Worm (Caenorhabditis elegans) whole organism, young adult: Measurements from ENCODE around the gene F59A6.2.
A peak's percentile ranks its signal among the peaks of the same experiment; 100 is the strongest.

Experiments
- C17E4.6 ChIP-seq: fragments of 200-800 bp; sonication (Bioruptor generic); IDR thresholded peaks from 2 replicates; pipeline ENCODE4 v1.3.6; 2022; ENCODE audit warnings: missing genetic modification reagents, missing genetic modification characterization, missing compliant biosample characterization
- F10E7.11 ChIP-seq: sonication (generic microtip); optimal IDR thresholded peaks from 2 replicates; lab custom pipeline; 2017; ENCODE audit warnings: mild to moderate bottlenecking, missing genetic modification characterization, moderate library complexity, missing compliant biosample characterization
- F22D6.2 ChIP-seq: sonication (generic microtip); optimal IDR thresholded peaks from 2 replicates; lab custom pipeline; 2016; ENCODE audit warnings: mild to moderate bottlenecking, missing genetic modification characterization, missing compliant biosample characterization
- F23B12.7 ChIP-seq: sonication (generic microtip); optimal IDR thresholded peaks from 2 replicates; lab custom pipeline; 2017; ENCODE audit warnings: missing genetic modification characterization, mild to moderate bottlenecking, missing compliant biosample characterization, antibody characterized with exemption, moderate library complexity; ENCODE audit not compliant: insufficient read depth
- F52B5.7 ChIP-seq: sonication (generic microtip); optimal IDR thresholded peaks from 2 replicates; lab custom pipeline; 2016; ENCODE audit warnings: mild to moderate bottlenecking, missing genetic modification characterization, missing compliant biosample characterization
- F55B11.4 ChIP-seq: sonication (generic microtip); optimal IDR thresholded peaks from 2 replicates; lab custom pipeline; 2016; ENCODE audit warnings: missing compliant biosample characterization, missing genetic modification characterization, borderline replicate concordance; ENCODE audit not compliant: insufficient read depth
- F57A8.1 ChIP-seq: fragments of 200-800 bp; sonication (Bioruptor generic); optimal IDR thresholded peaks from 2 replicates; lab custom pipeline; 2018; ENCODE audit warnings: mild to moderate bottlenecking, missing genetic modification characterization, moderate library complexity, missing compliant biosample characterization
- Y56A3A.18 ChIP-seq: fragments of 200-800 bp; sonication (Bioruptor generic); IDR thresholded peaks from 2 replicates; pipeline ENCODE4 v1.3.6; 2022; ENCODE audit warnings: missing genetic modification reagents, missing genetic modification characterization, missing compliant biosample characterization
- Y95B8A.8 ChIP-seq: fragments of 200-800 bp; sonication (Bioruptor generic); IDR thresholded peaks from 2 replicates; pipeline ENCODE4 v1.3.6; 2022; ENCODE audit warnings: missing genetic modification reagents, missing genetic modification characterization, missing compliant biosample characterization
- akir-1 ChIP-seq: fragments of 200-800 bp; sonication (Bioruptor generic); optimal IDR thresholded peaks from 2 replicates; lab custom pipeline; 2018; ENCODE audit warnings: mild to moderate bottlenecking, missing genetic modification characterization, moderate library complexity, missing compliant biosample characterization
- aptf-3 ChIP-seq: fragments of 200-800 bp; sonication (Bioruptor generic); IDR thresholded peaks from 2 replicates; pipeline ENCODE4 v1.3.6; 2022; ENCODE audit warnings: missing genetic modification characterization, missing compliant biosample characterization
- athp-1 ChIP-seq: sonication (generic microtip); optimal IDR thresholded peaks from 2 replicates; lab custom pipeline; 2017; ENCODE audit warnings: mild to moderate bottlenecking, missing genetic modification characterization, missing compliant biosample characterization
- attf-5 ChIP-seq: fragments of 200-800 bp; sonication (Bioruptor generic); optimal IDR thresholded peaks from 2 replicates; lab custom pipeline; 2018; ENCODE audit warnings: mild to moderate bottlenecking, missing genetic modification characterization, missing compliant biosample characterization
- cebp-1 ChIP-seq, 2 experiments: fragments of 200-800 bp in 1 of 2; sonication (Bioruptor generic) in 1 of 2; sonication (generic microtip) in 1 of 2; IDR thresholded peaks in 1 of 2; optimal IDR thresholded peaks in 1 of 2; 2 replicates each; pipeline versions ENCODE4 v1.3.6 to Lab custom; 2017 to 2022; ENCODE audit warnings: missing compliant biosample characterization in 2 of 2, missing genetic modification characterization in 2 of 2, mild to moderate bottlenecking in 1 of 2, missing genetic modification reagents in 1 of 2, moderate library complexity in 1 of 2
- cebp-2 ChIP-seq: fragments of 200-800 bp; sonication (Bioruptor generic); IDR thresholded peaks from 2 replicates; pipeline ENCODE4 v1.3.6; 2022; ENCODE audit warnings: missing genetic modification characterization, missing compliant biosample characterization
- ceh-27 ChIP-seq: fragments of 200-800 bp; sonication (Bioruptor generic); optimal IDR thresholded peaks from 2 replicates; lab custom pipeline; 2018; ENCODE audit warnings: mild to moderate bottlenecking, missing genetic modification characterization, moderate library complexity, missing compliant biosample characterization
- ceh-58 ChIP-seq: fragments of 200-800 bp; sonication (Bioruptor generic); IDR thresholded peaks from 2 replicates; pipeline ENCODE4 v1.3.6; 2022; ENCODE audit warnings: missing genetic modification characterization, missing compliant biosample characterization
- dox-1 ChIP-seq: fragments of 200-800 bp; sonication (Bioruptor generic); IDR thresholded peaks from 2 replicates; pipeline ENCODE4 v1.3.6; 2022; ENCODE audit warnings: missing genetic modification reagents, missing genetic modification characterization, missing compliant biosample characterization
- dpff-1 ChIP-seq: sonication (generic microtip); optimal IDR thresholded peaks from 2 replicates; lab custom pipeline; 2017; ENCODE audit warnings: mild to moderate bottlenecking, missing genetic modification characterization, missing compliant biosample characterization
- dpl-1 ChIP-seq: fragments of 150-350 bp; optimal IDR thresholded peaks from 2 replicates; lab custom pipeline; 2014; ENCODE audit warnings: missing biosample characterization, missing genetic modification reagents, missing genetic modification characterization
- ets-4 ChIP-seq: fragments of 200-800 bp; sonication (Bioruptor generic); optimal IDR thresholded peaks from 2 replicates; lab custom pipeline; 2018; ENCODE audit warnings: mild to moderate bottlenecking, missing genetic modification characterization, missing compliant biosample characterization
- fkh-3 ChIP-seq: sonication (generic microtip); optimal IDR thresholded peaks from 2 replicates; lab custom pipeline; 2016; ENCODE audit warnings: mild to moderate bottlenecking, missing genetic modification characterization, missing compliant biosample characterization
- gei-17 ChIP-seq: fragments of 200-800 bp; sonication (Bioruptor generic); optimal IDR thresholded peaks from 2 replicates; lab custom pipeline; 2018; ENCODE audit warnings: mild to moderate bottlenecking, missing genetic modification characterization, missing compliant biosample characterization
- him-1 ChIP-seq: sonication (generic microtip); optimal IDR thresholded peaks from 2 replicates; lab custom pipeline; 2016; ENCODE audit warnings: missing genotype, missing genetic modification reagents, missing genetic modification characterization, missing compliant biosample characterization
- hmg-1.2 ChIP-seq: fragments of 200-800 bp; sonication (Bioruptor generic); IDR thresholded peaks from 2 replicates; pipeline ENCODE4 v1.3.6; 2022; ENCODE audit warnings: missing genetic modification reagents, missing genetic modification characterization, missing compliant biosample characterization
- hsf-1 ChIP-seq: fragments of 200-800 bp; sonication (Bioruptor generic); IDR thresholded peaks from 2 replicates; pipeline ENCODE4 v1.3.6; 2022; ENCODE audit warnings: missing genetic modification reagents, missing genetic modification characterization, missing compliant biosample characterization
- lag-1 ChIP-seq: fragments of 200-800 bp; sonication (Bioruptor generic); IDR thresholded peaks from 2 replicates; pipeline ENCODE4 v1.3.6; 2022; ENCODE audit warnings: missing genetic modification reagents, missing genetic modification characterization, missing compliant biosample characterization
- lin-35 ChIP-seq, 3 experiments: fragments of 150-350 bp in 2 of 3; sonication (generic microtip) in 1 of 3; optimal IDR thresholded peaks; 2 replicates each; lab custom pipeline; 2014 to 2018; ENCODE audit warnings: missing biosample characterization in 3 of 3, missing genetic modification characterization in 3 of 3, missing genetic modification reagents in 3 of 3
- lir-1 ChIP-seq: fragments of 200-800 bp; sonication (Bioruptor generic); conservative IDR thresholded peaks from 2 replicates; pipeline ENCODE4 v1.3.6; 2022; ENCODE audit warnings: missing genetic modification reagents, missing genetic modification characterization, missing compliant biosample characterization
- madf-6 ChIP-seq: fragments of 200-800 bp; sonication (Bioruptor generic); IDR thresholded peaks from 2 replicates; pipeline ENCODE4 v1.3.6; 2022; ENCODE audit warnings: missing genetic modification reagents, missing genetic modification characterization, missing compliant biosample characterization
- madf-8 ChIP-seq: fragments of 200-800 bp; sonication (Bioruptor generic); conservative IDR thresholded peaks from 2 replicates; pipeline ENCODE4 v1.3.6; 2022; ENCODE audit warnings: missing genetic modification reagents, missing genetic modification characterization, missing compliant biosample characterization
- mel-28 ChIP-seq: sonication (generic microtip); optimal IDR thresholded peaks from 2 replicates; lab custom pipeline; 2016; ENCODE audit warnings: borderline replicate concordance, mild to moderate bottlenecking, missing genetic modification characterization, missing compliant biosample characterization
- mes-4 ChIP-seq: sonication (generic microtip); optimal IDR thresholded peaks from 2 replicates; lab custom pipeline; 2016; ENCODE audit warnings: missing genotype, missing genetic modification characterization, missing compliant biosample characterization
- mxl-1 ChIP-seq: sonication (generic microtip); optimal IDR thresholded peaks from 2 replicates; lab custom pipeline; 2016; ENCODE audit warnings: missing genetic modification characterization, missing compliant biosample characterization
- nhr-179 ChIP-seq: sonication (generic microtip); optimal IDR thresholded peaks from 2 replicates; lab custom pipeline; 2016; ENCODE audit warnings: mild to moderate bottlenecking, missing genetic modification characterization, missing compliant biosample characterization
- nhr-80 ChIP-seq: sonication (generic microtip); optimal IDR thresholded peaks from 2 replicates; lab custom pipeline; 2016; ENCODE audit warnings: missing genetic modification characterization, missing compliant biosample characterization
- pbrm-1 ChIP-seq: fragments of 200-800 bp; sonication (Bioruptor generic); IDR thresholded peaks from 2 replicates; pipeline ENCODE4 v1.3.6; 2022; ENCODE audit warnings: missing genetic modification reagents, missing genetic modification characterization, missing compliant biosample characterization
- rec-8 ChIP-seq, 2 experiments: sonication (generic microtip); optimal IDR thresholded peaks; 2 replicates each; lab custom pipeline; 2016; ENCODE audit warnings: mild to moderate bottlenecking in 2 of 2, missing genetic modification characterization in 2 of 2, missing genetic modification reagents in 2 of 2, missing genotype in 2 of 2, missing biosample characterization in 1 of 2, missing compliant biosample characterization in 1 of 2, moderate library complexity in 1 of 2
- snpc-1.3 ChIP-seq: sonication (generic microtip); optimal IDR thresholded peaks from 2 replicates; lab custom pipeline; 2017; ENCODE audit warnings: missing genetic modification characterization, mild to moderate bottlenecking, missing compliant biosample characterization, antibody characterized with exemption, moderate library complexity, missing genotype, missing genetic modification reagents; ENCODE audit not compliant: insufficient read depth
- tlf-1 ChIP-seq: fragments of 200-800 bp; sonication (Bioruptor generic); optimal IDR thresholded peaks from 2 replicates; lab custom pipeline; 2018; ENCODE audit warnings: mild to moderate bottlenecking, missing genetic modification characterization, missing compliant biosample characterization
- xnd-1 ChIP-seq: sonication (generic microtip); optimal IDR thresholded peaks from 2 replicates; lab custom pipeline; 2016; ENCODE audit warnings: missing genotype, missing genetic modification reagents, missing genetic modification characterization, missing compliant biosample characterization
- zfh-2 ChIP-seq: fragments of 200-800 bp; sonication (Bioruptor generic); conservative IDR thresholded peaks from 2 replicates; pipeline ENCODE4 v1.3.6; 2022; ENCODE audit warnings: missing genetic modification reagents, missing genetic modification characterization, missing compliant biosample characterization
- zim-3 ChIP-seq: sonication (generic microtip); optimal IDR thresholded peaks from 2 replicates; lab custom pipeline; 2017; ENCODE audit warnings: mild to moderate bottlenecking, missing genetic modification characterization, moderate library complexity, missing compliant biosample characterization
- ztf-25 ChIP-seq: fragments of 200-800 bp; sonication (Bioruptor generic); IDR thresholded peaks from 2 replicates; pipeline ENCODE4 v1.3.6; 2022; ENCODE audit warnings: missing genetic modification reagents, missing genetic modification characterization, missing compliant biosample characterization

The F59A6.2 gene

ce11 chrII:5061794-5062368, 47.4 kb downstream of the F59A6.2 start, which contains the start of gene smc-5 (continued):
- TF ChIP-seq F55B11.4 (no peak), rec-8 (tag; optimal IDR thresholded peaks at IDR 0.05; lab: Kevin White, UChicago) (no peak), gei-17 (GFP tag; lab: Kevin White, UChicago) (no peak), xnd-1 (tag; lab: Kevin White, UChicago) (peak; percentile 32), ceh-58 (GFP tag; lab: Robert Waterston, UW) (no peak), zim-3 (tag; lab: Kevin White, UChicago) (no peak), dpl-1 (peak; percentile 84), F10E7.11 (tag; lab: Kevin White, UChicago) (no peak), zfh-2 (no peak), madf-8 (GFP tag; lab: Robert Waterston, UW) (peak; percentile 80), lir-1 (GFP tag; lab: Robert Waterston, UW) (no peak), fkh-3 (tag; lab: Kevin White, UChicago) (no peak), F23B12.7 (tag; lab: Kevin White, UChicago) (peak; percentile 88), lin-35 (GFP tag; optimal IDR thresholded peaks at IDR 0.05; lab: Kevin White, UChicago) (peak in 2 of 3 experiments; percentile 24 to 66), lag-1 (GFP tag; lab: Robert Waterston, UW) (no peak), C17E4.6 (GFP tag; lab: Robert Waterston, UW) (no peak), ztf-25 (GFP tag; lab: Robert Waterston, UW) (no peak), Y56A3A.18 (GFP tag; lab: Robert Waterston, UW) (no peak), snpc-1.3 (peak; percentile 28), ceh-27 (GFP tag; lab: Kevin White, UChicago) (peak; percentile 54), ets-4 (no peak), hsf-1 (GFP tag; lab: Robert Waterston, UW) (no peak), madf-6 (GFP tag; lab: Robert Waterston, UW) (peak; percentile 89), mes-4 (tag; lab: Kevin White, UChicago) (no peak), dpff-1 (tag; lab: Kevin White, UChicago) (no peak), cebp-1 (GFP tag; IDR thresholded peaks at IDR 0.05; lab: Robert Waterston, UW) (peak; percentile 63; the same call in 1 of the 2 replicates), cebp-1 (tag; optimal IDR thresholded peaks at IDR 0.05; lab: Kevin White, UChicago) (no peak), nhr-80 (tag; lab: Kevin White, UChicago) (peak; percentile 28), F52B5.7 (tag; lab: Kevin White, UChicago) (no peak), tlf-1 (GFP tag; lab: Kevin White, UChicago) (peak; percentile 0), mel-28 (tag; lab: Kevin White, UChicago) (no peak), F22D6.2 (tag; lab: Kevin White, UChicago) (no peak), nhr-179 (tag; lab: Kevin White, UChicago) (no peak), akir-1 (GFP tag; lab: Kevin White, UChicago) (no peak), aptf-3 (no peak), pbrm-1 (no peak), hmg-1.2 (GFP tag; lab: Robert Waterston, UW) (peak; percentile 42; the same call in 1 of the 2 replicates), attf-5 (peak; percentile 79), mxl-1 (tag; lab: Kevin White, UChicago) (no peak), dox-1 (GFP tag; lab: Robert Waterston, UW) (peak; percentile 82), F57A8.1 (GFP tag; lab: Kevin White, UChicago) (no peak), Y95B8A.8 (no peak), cebp-2 (no peak), him-1 (tag; lab: Kevin White, UChicago) (no peak), athp-1 (tag; lab: Kevin White, UChicago) (no peak)
